Worm (Caenorhabditis elegans) whole organism, L4 larva: ENCODE measurements around the gene rab-19.

Experiments
- F10B5.3 ChIP-seq: sonication (generic microtip); optimal IDR thresholded peaks from 2 replicates; lab custom pipeline; 2016; ENCODE audit warnings: mild to moderate bottlenecking, missing genetic modification characterization, missing compliant biosample characterization
- F26F4.8 ChIP-seq: fragments of 200-800 bp; sonication (Bioruptor generic); conservative IDR thresholded peaks from 2 replicates; pipeline ENCODE4 v1.3.6; 2022; ENCODE audit warnings: missing genetic modification characterization, missing compliant biosample characterization
- F37D6.2 ChIP-seq: sonication (generic microtip); optimal IDR thresholded peaks from 2 replicates; lab custom pipeline; 2016; ENCODE audit warnings: mild to moderate bottlenecking, missing genetic modification characterization, missing compliant biosample characterization
- F44E2.7 ChIP-seq: fragments of 200-800 bp; sonication (Bioruptor generic); IDR thresholded peaks from 2 replicates; pipeline ENCODE4 v2.1.2; 2022; ENCODE audit warnings: missing genetic modification characterization, missing compliant biosample characterization
- R02D3.7 ChIP-seq: fragments of 150-350 bp; sonication (generic microtip); optimal IDR thresholded peaks from 3 replicates; lab custom pipeline; 2014; ENCODE audit warnings: missing biosample characterization, missing genetic modification characterization
- T26A8.4 ChIP-seq: fragments of 200-800 bp; sonication (Bioruptor generic); IDR thresholded peaks from 2 replicates; pipeline ENCODE4 v1.3.6; 2022; ENCODE audit warnings: missing genetic modification characterization, missing compliant biosample characterization
- Y105C5A.15 ChIP-seq: fragments of 200-800 bp; sonication (Bioruptor generic); IDR thresholded peaks from 2 replicates; pipeline ENCODE4 v1.3.6; 2022; ENCODE audit warnings: missing genetic modification characterization, missing compliant biosample characterization
- Y5F2A.4 ChIP-seq: fragments of 200-800 bp; sonication (Bioruptor generic); optimal IDR thresholded peaks from 2 replicates; lab custom pipeline; 2018; ENCODE audit warnings: mild to moderate bottlenecking, missing genetic modification characterization, missing compliant biosample characterization
- ZK337.2 ChIP-seq: fragments of 200-800 bp; sonication (Bioruptor generic); IDR thresholded peaks from 2 replicates; pipeline ENCODE4 v1.3.6; 2022; ENCODE audit warnings: missing genetic modification reagents, missing genetic modification characterization, missing compliant biosample characterization
- ZK546.5 ChIP-seq, 2 experiments: sonication (generic microtip); optimal IDR thresholded peaks; 2 replicates each; lab custom pipeline; 2017; ENCODE audit warnings: missing biosample characterization in 2 of 2, missing genetic modification characterization in 2 of 2
- ceh-20 ChIP-seq: fragments of 200-800 bp; sonication (Bioruptor generic); IDR thresholded peaks from 2 replicates; pipeline ENCODE4 v1.3.6; 2022; ENCODE audit warnings: missing genetic modification reagents, missing genetic modification characterization, missing compliant biosample characterization
- ceh-62 ChIP-seq: sonication (generic microtip); optimal IDR thresholded peaks from 2 replicates; lab custom pipeline; 2017; ENCODE audit warnings: missing biosample characterization, missing genetic modification characterization
- ces-1 ChIP-seq: fragments of 150-350 bp; sonication (generic microtip); optimal IDR thresholded peaks from 4 replicates; lab custom pipeline; 2014; ENCODE audit warnings: missing biosample characterization, missing genetic modification reagents, missing genetic modification characterization
- cey-2 ChIP-seq: sonication (generic microtip); optimal IDR thresholded peaks from 3 replicates; lab custom pipeline; 2017; ENCODE audit warnings: missing genetic modification characterization, mild to moderate bottlenecking, missing compliant biosample characterization, antibody characterized with exemption, borderline replicate concordance; ENCODE audit not compliant: insufficient read depth
- dmd-6 ChIP-seq: fragments of 200-800 bp; sonication (Bioruptor generic); IDR thresholded peaks from 2 replicates; pipeline ENCODE4 v1.3.6; 2022; ENCODE audit warnings: missing genetic modification reagents, missing genetic modification characterization, missing compliant biosample characterization
- dmd-9 ChIP-seq: fragments of 200-800 bp; sonication (Bioruptor generic); IDR thresholded peaks from 2 replicates; pipeline ENCODE4 v1.3.6; 2022; ENCODE audit warnings: missing genetic modification reagents, missing genetic modification characterization, missing compliant biosample characterization
- dve-1 ChIP-seq: sonication (generic microtip); optimal IDR thresholded peaks from 2 replicates; lab custom pipeline; 2017; ENCODE audit warnings: antibody characterized with exemption, mild to moderate bottlenecking, missing genetic modification characterization, missing compliant biosample characterization; ENCODE audit not compliant: insufficient read depth
- egl-43 ChIP-seq: fragments of 200-800 bp; sonication (Bioruptor generic); IDR thresholded peaks from 2 replicates; pipeline ENCODE4 v1.3.6; 2022; ENCODE audit warnings: missing genetic modification reagents, missing genetic modification characterization, missing compliant biosample characterization
- gei-8 ChIP-seq: fragments of 200-800 bp; sonication (Bioruptor generic); optimal IDR thresholded peaks from 2 replicates; lab custom pipeline; 2018; ENCODE audit warnings: mild to moderate bottlenecking, missing genetic modification characterization, missing compliant biosample characterization
- hif-1 ChIP-seq, 2 experiments: sonication (generic microtip); optimal IDR thresholded peaks; 2 replicates each; lab custom pipeline; 2016 to 2017; ENCODE audit warnings: missing compliant biosample characterization in 2 of 2, missing genetic modification characterization in 2 of 2, missing genetic modification reagents in 2 of 2, missing genotype in 2 of 2, mild to moderate bottlenecking in 1 of 2
- hlh-30 ChIP-seq: sonication (generic microtip); optimal IDR thresholded peaks from 2 replicates; lab custom pipeline; 2017; ENCODE audit warnings: antibody characterized with exemption, mild to moderate bottlenecking, missing genetic modification characterization, missing compliant biosample characterization; ENCODE audit not compliant: insufficient read depth
- jun-1 ChIP-seq: fragments of 150-350 bp; optimal IDR thresholded peaks from 2 replicates; lab custom pipeline; 2014; ENCODE audit warnings: missing biosample characterization, missing genetic modification reagents, missing genetic modification characterization
- lim-7 ChIP-seq: fragments of 200-800 bp; sonication (Bioruptor generic); IDR thresholded peaks from 2 replicates; pipeline ENCODE4 v1.3.6; 2022; ENCODE audit warnings: missing genetic modification characterization, missing compliant biosample characterization
- lin-1 ChIP-seq: fragments of 200-800 bp; sonication (Bioruptor generic); IDR thresholded peaks from 2 replicates; pipeline ENCODE4 v1.3.6; 2022; ENCODE audit warnings: missing genetic modification reagents, missing genetic modification characterization, missing compliant biosample characterization
- lin-15B ChIP-seq: fragments of 150-350 bp; sonication (generic microtip); optimal IDR thresholded peaks from 3 replicates; lab custom pipeline; 2014; ENCODE audit warnings: missing biosample characterization, missing genetic modification characterization
- lin-29 ChIP-seq: fragments of 200-800 bp; sonication (Bioruptor generic); IDR thresholded peaks from 2 replicates; pipeline ENCODE4 v1.3.6; 2022; ENCODE audit warnings: missing genetic modification reagents, missing genetic modification characterization, missing compliant biosample characterization
- mdl-1 ChIP-seq, 2 experiments: fragments of 150-350 bp in 1 of 2; sonication (generic microtip) in 1 of 2; optimal IDR thresholded peaks; 2 replicates each; lab custom pipeline; 2014 to 2017; ENCODE audit warnings: missing biosample characterization in 2 of 2, missing genetic modification characterization in 2 of 2
- nhr-25 ChIP-seq: sonication (generic microtip); optimal IDR thresholded peaks from 2 replicates; lab custom pipeline; 2017; ENCODE audit warnings: missing genetic modification characterization, mild to moderate bottlenecking, missing compliant biosample characterization, antibody characterized with exemption, moderate library complexity, borderline replicate concordance; ENCODE audit not compliant: insufficient read depth
- nhr-42 ChIP-seq: fragments of 200-800 bp; sonication (Bioruptor generic); IDR thresholded peaks from 2 replicates; pipeline ENCODE4 v1.3.6; 2022; ENCODE audit warnings: missing genetic modification characterization, missing compliant biosample characterization
- nhr-77 ChIP-seq: fragments of 150-350 bp; optimal IDR thresholded peaks from 2 replicates; lab custom pipeline; 2014; ENCODE audit warnings: missing biosample characterization, missing genetic modification characterization
- pha-4 ChIP-seq, 2 experiments: fragments of 150-350 bp in 1 of 2; fragments of 200-800 bp in 1 of 2; sonication (Bioruptor generic) in 1 of 2; IDR thresholded peaks in 1 of 2; optimal IDR thresholded peaks in 1 of 2; 2 replicates each; pipeline versions ENCODE4 v1.3.6 to Lab custom; 2014 to 2022; ENCODE audit warnings: missing genetic modification characterization in 2 of 2, missing genetic modification reagents in 2 of 2, missing biosample characterization in 1 of 2, missing compliant biosample characterization in 1 of 2
- pqm-1 ChIP-seq: sonication (generic microtip); optimal IDR thresholded peaks from 2 replicates; lab custom pipeline; 2017; ENCODE audit warnings: missing biosample characterization, missing genetic modification characterization
- saeg-2 ChIP-seq: fragments of 200-800 bp; sonication (Bioruptor generic); IDR thresholded peaks from 2 replicates; pipeline ENCODE4 v1.3.6; 2022; ENCODE audit warnings: missing genetic modification reagents, missing genetic modification characterization, missing compliant biosample characterization
- set-16 ChIP-seq: fragments of 200-800 bp; sonication (Bioruptor generic); IDR thresholded peaks from 2 replicates; pipeline ENCODE4 v1.3.6; 2022; ENCODE audit warnings: missing genetic modification reagents, missing genetic modification characterization, missing compliant biosample characterization
- snpc-1.2 ChIP-seq: fragments of 200-800 bp; sonication (Bioruptor generic); IDR thresholded peaks from 2 replicates; pipeline ENCODE4 v1.3.6; 2022; ENCODE audit warnings: missing genetic modification reagents, missing genetic modification characterization, missing compliant biosample characterization
- snpc-4 ChIP-seq: fragments of 150-350 bp; optimal IDR thresholded peaks from 2 replicates; lab custom pipeline; 2014; ENCODE audit warnings: missing biosample characterization, missing genetic modification characterization
- spr-3 ChIP-seq: fragments of 200-800 bp; sonication (Bioruptor generic); optimal IDR thresholded peaks from 2 replicates; lab custom pipeline; 2018; ENCODE audit warnings: mild to moderate bottlenecking, missing genetic modification characterization, missing compliant biosample characterization
- unc-39 ChIP-seq: sonication (generic microtip); optimal IDR thresholded peaks from 2 replicates; lab custom pipeline; 2017; ENCODE audit warnings: missing biosample characterization, missing genetic modification characterization
- vab-7 ChIP-seq: fragments of 200-800 bp; sonication (Bioruptor generic); IDR thresholded peaks from 2 replicates; pipeline ENCODE4 v1.3.6; 2022; ENCODE audit warnings: missing genetic modification reagents, missing genetic modification characterization, missing compliant biosample characterization
- zfp-2 ChIP-seq: sonication (generic microtip); optimal IDR thresholded peaks from 2 replicates; lab custom pipeline; 2016; ENCODE audit warnings: mild to moderate bottlenecking, missing genetic modification characterization, missing compliant biosample characterization
- zfp-3 ChIP-seq: fragments of 200-800 bp; sonication (Bioruptor generic); conservative IDR thresholded peaks from 2 replicates; pipeline ENCODE4 v1.3.6; 2022; ENCODE audit warnings: missing genetic modification reagents, missing genetic modification characterization, missing compliant biosample characterization

The rab-19 gene

DNA sequence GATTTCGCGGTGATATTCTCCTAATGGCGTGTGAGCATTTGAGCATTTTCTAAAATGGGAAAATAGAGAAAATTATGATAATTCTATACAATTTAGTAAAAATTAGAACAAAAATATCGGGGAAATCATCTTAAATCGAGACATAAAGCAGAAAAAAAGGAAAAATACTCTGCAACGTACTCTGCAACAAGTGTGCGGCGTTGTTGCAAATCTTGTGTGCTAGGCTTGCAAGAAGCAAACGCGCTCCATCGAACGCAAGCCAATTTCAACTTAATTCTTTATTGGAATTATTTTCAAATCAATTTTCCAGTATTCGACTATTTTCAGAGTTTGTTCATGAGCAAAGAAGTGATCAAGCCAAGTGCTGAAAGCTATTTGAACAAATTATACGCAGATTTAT, 1.9 kb upstream of the rab-19 start, which contains the start of the genes Y62E10A.20, Y62E10A.23 and mdt-9 (continued):
- TF ChIP-seq mdl-1 (tag; optimal IDR thresholded peaks at IDR 0.05; lab: Kevin White, UChicago) = no peak
- peak in 1 of 2 experiments; percentile 76 for TF ChIP-seq hif-1 (tag; optimal IDR thresholded peaks at IDR 0.05; lab: Kevin White, UChicago)
- TF ChIP-seq hlh-30 (tag; lab: Kevin White, UChicago) = peak; percentile 45
- no peak for TF ChIP-seq dmd-9
- TF ChIP-seq F10B5.3 (tag; lab: Kevin White, UChicago) = no peak
- no peak for TF ChIP-seq jun-1 (tag; lab: Kevin White, UChicago)
- no peak for TF ChIP-seq F26F4.8 (GFP tag; lab: Robert Waterston, UW)
- TF ChIP-seq egl-43 = no peak
- no peak for TF ChIP-seq snpc-4
- no peak for TF ChIP-seq gei-8 (GFP tag; lab: Kevin White, UChicago)
- peak; percentile 41 for TF ChIP-seq F37D6.2
- no peak for TF ChIP-seq nhr-42
- TF ChIP-seq zfp-2 (tag; lab: Kevin White, UChicago) = no peak
- no peak for TF ChIP-seq vab-7 (GFP tag; lab: Robert Waterston, UW)
- TF ChIP-seq pqm-1 (tag; lab: Kevin White, UChicago) = no peak
- no peak for TF ChIP-seq Y5F2A.4
- no peak for TF ChIP-seq Y105C5A.15
- TF ChIP-seq ZK546.5 (tag; optimal IDR thresholded peaks at IDR 0.05; lab: Kevin White, UChicago) = no peak
- TF ChIP-seq lin-1 (GFP tag; lab: Robert Waterston, UW) = no peak

DNA sequence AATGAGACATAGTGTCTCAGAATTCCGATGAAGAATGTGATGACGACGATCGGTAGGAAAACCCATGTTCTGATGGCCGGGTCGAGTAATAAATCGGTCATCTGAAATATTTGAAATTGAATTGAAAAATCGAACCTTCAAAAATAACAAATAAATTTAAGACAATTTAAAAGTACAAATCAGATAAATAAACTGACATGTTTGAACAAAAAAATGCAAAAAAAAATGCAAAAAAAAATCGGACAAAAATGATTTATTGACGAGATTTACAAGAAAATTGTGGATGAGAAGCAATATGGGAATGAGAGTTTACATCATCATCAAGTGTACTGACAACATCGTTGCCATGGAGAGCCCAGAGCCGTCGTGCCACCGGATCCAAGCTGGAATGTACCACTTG, 2.4 kb downstream of the rab-19 start, which contains the start of gene emc-3:
emc-3 (minus strand) TSS at position 101 of the 400 bp plus-strand sequence.
- no peak for TF ChIP-seq cey-2 (tag; lab: Kevin White, UChicago)
- TF ChIP-seq snpc-1.2 (GFP tag; lab: Robert Waterston, UW) = no peak
- no peak for TF ChIP-seq dve-1 (tag; lab: Kevin White, UChicago)
- no peak for TF ChIP-seq gei-8 (GFP tag; lab: Kevin White, UChicago)
- TF ChIP-seq pha-4 (GFP tag; IDR thresholded peaks at IDR 0.05; lab: Robert Waterston, UW) = no peak
- TF ChIP-seq pha-4 (tag; optimal IDR thresholded peaks at IDR 0.05; lab: Kevin White, UChicago) = no peak
- TF ChIP-seq spr-3 (GFP tag; lab: Kevin White, UChicago) = no peak
- no peak for TF ChIP-seq lin-15B (tag; lab: Kevin White, UChicago)
- no peak for TF ChIP-seq ZK337.2 (GFP tag; lab: Robert Waterston, UW)
- no peak for TF ChIP-seq set-16 (GFP tag; lab: Robert Waterston, UW)
- no peak for TF ChIP-seq saeg-2 (GFP tag; lab: Robert Waterston, UW)
- TF ChIP-seq lim-7 = no peak

DNA sequence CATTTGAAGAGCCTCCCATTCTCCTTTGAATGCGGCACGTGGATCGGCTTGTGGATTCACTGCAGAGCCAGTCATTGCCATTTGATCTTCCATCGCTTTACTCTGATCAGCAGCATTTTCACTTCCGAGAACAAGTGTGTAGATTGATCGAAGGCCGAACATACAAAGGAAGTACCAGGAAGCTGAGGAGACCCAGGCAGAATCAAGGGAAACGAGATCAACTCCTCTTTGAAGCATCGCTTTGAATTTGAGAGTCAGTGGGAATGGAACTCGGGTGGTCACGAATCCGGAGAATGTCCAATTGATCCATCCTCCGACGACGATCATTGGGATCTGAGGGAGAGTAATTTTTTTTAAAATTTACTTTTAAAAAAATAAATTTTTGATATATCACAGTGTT, 3.7 kb downstream of the rab-19 start:
- TF ChIP-seq ceh-62 (tag; lab: Kevin White, UChicago) (no peak), nhr-77 (tag; lab: Kevin White, UChicago) (no peak), dmd-6 (GFP tag; lab: Robert Waterston, UW) (no peak), zfp-3 (no peak), lin-29 (GFP tag; lab: Robert Waterston, UW) (no peak), ceh-20 (GFP tag; lab: Robert Waterston, UW) (no peak), R02D3.7 (tag; lab: Kevin White, UChicago) (no peak), T26A8.4 (no peak), ces-1 (GFP tag; lab: Kevin White, UChicago) (no peak), F44E2.7 (GFP tag; lab: Robert Waterston, UW) (no peak), nhr-42 (no peak), zfp-2 (tag; lab: Kevin White, UChicago) (no peak), unc-39 (tag; lab: Kevin White, UChicago) (no peak), snpc-1.2 (GFP tag; lab: Robert Waterston, UW) (no peak), Y5F2A.4 (no peak), nhr-25 (tag; lab: Kevin White, UChicago) (no peak)
